Fruit fly (Drosophila melanogaster): ENCODE results near the gene CG4768.

CG4768 gene

dm6 chrX:16815168-16815567 is 23.2 kb downstream of the CG4768 start (continued):
- peak; percentile 59 for TF ChIP-seq Sox100B (GFP tag; optimal IDR thresholded peaks at IDR 0.05)
- TF ChIP-seq CG2875 (GFP tag; optimal IDR thresholded peaks at IDR 0.05), result no peak
- TF ChIP-seq ase (GFP tag; IDR thresholded peaks at IDR 0.05), result no peak
- peak; percentile 28; the same call in 1 of the 2 replicates for TF ChIP-seq ranshi (GFP tag; IDR thresholded peaks at IDR 0.05)
- no peak for TF ChIP-seq CG6854 (GFP tag; optimal IDR thresholded peaks at IDR 0.05)
- peak; percentile 57 for TF ChIP-seq row (GFP tag; IDR thresholded peaks at IDR 0.05)
- TF ChIP-seq zfh1 (GFP tag; IDR thresholded peaks at IDR 0.05), result 0 out of 3 replicates have a peak, but pooled peaks have one; percentile 13
- no peak for TF ChIP-seq bigmax (GFP tag; optimal IDR thresholded peaks at IDR 0.05)
- TF ChIP-seq nau (GFP tag; optimal IDR thresholded peaks at IDR 0.05), result no peak
- peak; percentile 39; the same call in 1 of the 2 replicates for TF ChIP-seq seq (GFP tag; IDR thresholded peaks at IDR 0.05)
- 0 out of 2 replicates have a peak, but pooled peaks have one; percentile 48 for TF ChIP-seq vvl (GFP tag; IDR thresholded peaks at IDR 0.05)
- no peak for TF ChIP-seq crc (GFP tag; optimal IDR thresholded peaks at IDR 0.05)
- peak; percentile 35; the same call in 1 of the 2 replicates for TF ChIP-seq CG14441 (GFP tag; IDR thresholded peaks at IDR 0.05)
- TF ChIP-seq CG7556 (GFP tag; optimal IDR thresholded peaks at IDR 0.05), result peak; percentile 3
- TF ChIP-seq ara (GFP tag; IDR thresholded peaks at IDR 0.05), result no peak
- TF ChIP-seq CG9437 (GFP tag; optimal IDR thresholded peaks at IDR 0.05), result no peak
- no peak for TF ChIP-seq CoRest (tag; optimal IDR thresholded peaks at IDR 0.05)
- TF ChIP-seq maf-S (GFP tag; optimal IDR thresholded peaks at IDR 0.05), result no peak
- TF ChIP-seq CG2712 (tag; optimal IDR thresholded peaks at IDR 0.05), result peak; percentile 13
- no peak for TF ChIP-seq CG11723 (GFP tag; optimal IDR thresholded peaks at IDR 0.05)
- no peak for TF ChIP-seq Adf1 (GFP tag; IDR thresholded peaks at IDR 0.05)
- peak; percentile 8 for TF ChIP-seq CG17359 (tag; optimal IDR thresholded peaks at IDR 0.05)
- TF ChIP-seq CG6689 (GFP tag; IDR thresholded peaks at IDR 0.05), result 0 out of 2 replicates have a peak, but pooled peaks have one; percentile 41
- no peak for TF ChIP-seq CG4404 (GFP tag; IDR thresholded peaks at IDR 0.05)
- TF ChIP-seq CG10147 (GFP tag; optimal IDR thresholded peaks at IDR 0.05), result no peak
- TF ChIP-seq Asciz (GFP tag; optimal IDR thresholded peaks at IDR 0.05), result no peak
- no peak for TF ChIP-seq Antp (GFP tag; optimal IDR thresholded peaks at IDR 0.05)
- TF ChIP-seq grau (tag; optimal IDR thresholded peaks at IDR 0.05), result peak; percentile 13

DNA sequence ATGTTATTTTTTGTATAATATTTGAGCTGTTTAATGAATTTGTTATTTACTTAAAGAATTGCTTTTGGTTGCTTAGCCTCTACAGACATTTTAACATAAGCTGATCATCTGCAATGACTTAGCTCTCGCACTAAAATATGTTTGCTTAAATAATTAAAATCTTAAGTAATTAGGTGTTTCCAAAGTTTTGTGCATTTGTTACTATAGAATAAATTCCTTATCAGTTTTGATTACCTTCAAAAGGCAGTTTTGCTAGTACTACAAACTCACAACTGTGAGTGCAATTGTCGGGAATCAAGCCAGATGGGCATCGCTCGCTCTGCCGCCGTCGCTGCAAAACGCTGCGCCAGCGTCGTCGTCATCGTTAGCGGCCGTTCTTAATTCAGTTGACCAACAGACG is 24.6 kb downstream of the CG4768 start:
- TF ChIP-seq D19A (tag; optimal IDR thresholded peaks at IDR 0.05), result no peak
- TF ChIP-seq CG13296 (GFP tag; optimal IDR thresholded peaks at IDR 0.05), result no peak
- no peak for TF ChIP-seq CG6654 (GFP tag; optimal IDR thresholded peaks at IDR 0.05)
- no peak for TF ChIP-seq CrebB (tag; optimal IDR thresholded peaks at IDR 0.05)
- TF ChIP-seq gro (GFP tag; optimal IDR thresholded peaks at IDR 0.05), result no peak
- TF ChIP-seq tll (GFP tag; optimal IDR thresholded peaks at IDR 0.05), result no peak
- no peak for TF ChIP-seq Lim3 (GFP tag; IDR thresholded peaks at IDR 0.05)
- TF ChIP-seq Side (GFP tag; optimal IDR thresholded peaks at IDR 0.05), result no peak
- no peak for TF ChIP-seq shn (GFP tag; optimal IDR thresholded peaks at IDR 0.05)
- TF ChIP-seq ci (GFP tag; IDR thresholded peaks at IDR 0.05), result no peak
- peak; percentile 85 for TF ChIP-seq Sry-β (GFP tag; optimal IDR thresholded peaks at IDR 0.05)
- no peak for TF ChIP-seq Ptx1 (GFP tag; IDR thresholded peaks at IDR 0.05)
- no peak for TF ChIP-seq CG11398 (GFP tag; optimal IDR thresholded peaks at IDR 0.05)
- no peak for TF ChIP-seq YL-1 (GFP tag; optimal IDR thresholded peaks at IDR 0.05)
- TF ChIP-seq CG3847 (GFP tag; IDR thresholded peaks at IDR 0.05), result no peak
- TF ChIP-seq zen2 (GFP tag; IDR thresholded peaks at IDR 0.05; ENCODE audit: partially characterized antibody), result no peak
- no peak for TF ChIP-seq nerfin-2 (GFP tag; IDR thresholded peaks at IDR 0.05; ENCODE audit: partially characterized antibody)
- no peak for TF ChIP-seq CG11560 (tag; IDR thresholded peaks at IDR 0.05)
- TF ChIP-seq Dp (GFP tag; optimal IDR thresholded peaks at IDR 0.05), result no peak
- TF ChIP-seq CG9437 (GFP tag; optimal IDR thresholded peaks at IDR 0.05), result no peak
- no peak for TF ChIP-seq HHEX (GFP tag; optimal IDR thresholded peaks at IDR 0.05)
- no peak for TF ChIP-seq Oaz (GFP tag; IDR thresholded peaks at IDR 0.05)
- peak; percentile 21 for TF ChIP-seq CG11504 (tag; optimal IDR thresholded peaks at IDR 0.05)
- no peak for TF ChIP-seq gt (GFP tag; IDR thresholded peaks at IDR 0.05)
- TF ChIP-seq prd (optimal IDR thresholded peaks at IDR 0.05), result no peak
- TF ChIP-seq prd (GFP tag; IDR thresholded peaks at IDR 0.05), result no peak

Data from whole organism, embryonic.